Worm (Caenorhabditis elegans): ENCODE data around the gene sprr-3.

- TF ChIP-seq F49E8.2 (tag; optimal IDR thresholded peaks at IDR 0.05; ENCODE audit: borderline replicate concordance) (no peak), nhr-237 (tag; optimal IDR thresholded peaks at IDR 0.05) (no peak), aly-2 (tag; optimal IDR thresholded peaks at IDR 0.05) (no peak), mep-1 (tag; optimal IDR thresholded peaks at IDR 0.05) (no peak), pha-4 (GFP tag; IDR thresholded peaks at IDR 0.05) (no peak), pha-4 (tag; optimal IDR thresholded peaks at IDR 0.05) (no peak), set-16 (GFP tag; IDR thresholded peaks at IDR 0.05) (no peak), daf-8 (GFP tag; IDR thresholded peaks at IDR 0.05) (no peak), zfp-3 (GFP tag; conservative IDR thresholded peaks at IDR 0.05) (no peak), ztf-11 (tag; optimal IDR thresholded peaks at IDR 0.05) (no peak), ZK546.5 (tag; optimal IDR thresholded peaks at IDR 0.05) (no peak), skn-1 (tag; optimal IDR thresholded peaks at IDR 0.05) (no peak), snpc-4 (tag; optimal IDR thresholded peaks at IDR 0.05) (no peak), dpl-1 (GFP tag; optimal IDR thresholded peaks at IDR 0.05) (no peak)
Measured at ce11 chrIV:2581483-2581882, 39.4 kb downstream of the sprr-3 start, which contains the start of gene nhr-242.
